Fruit fly (Drosophila melanogaster) whole organism: ENCODE data around the gene Mekk1.

Experiments
- CG8478 ChIP-seq: fragments of >200 bp; optimal IDR thresholded peaks from 2 replicates; lab custom pipeline; 2018; ENCODE audit warnings: inconsistent platforms
- Dll ChIP-seq: fragments of >200 bp; optimal IDR thresholded peaks from 2 replicates; lab custom pipeline; 2017
- EcR ChIP-seq, 2 experiments: fragments of >200 bp; optimal IDR thresholded peaks; 2 replicates each; lab custom pipeline; 2017; ENCODE audit warnings: missing biosample characterization in 2 of 2, missing genetic modification characterization in 2 of 2, missing genetic modification reagents in 2 of 2
- pan ChIP-seq: fragments of >200 bp; optimal IDR thresholded peaks from 2 replicates; lab custom pipeline; 2017
- usp ChIP-seq: fragments of >200 bp; optimal IDR thresholded peaks from 2 replicates; lab custom pipeline; 2017; ENCODE audit warnings: missing biosample characterization, missing genetic modification characterization, mixed read lengths

DNA sequence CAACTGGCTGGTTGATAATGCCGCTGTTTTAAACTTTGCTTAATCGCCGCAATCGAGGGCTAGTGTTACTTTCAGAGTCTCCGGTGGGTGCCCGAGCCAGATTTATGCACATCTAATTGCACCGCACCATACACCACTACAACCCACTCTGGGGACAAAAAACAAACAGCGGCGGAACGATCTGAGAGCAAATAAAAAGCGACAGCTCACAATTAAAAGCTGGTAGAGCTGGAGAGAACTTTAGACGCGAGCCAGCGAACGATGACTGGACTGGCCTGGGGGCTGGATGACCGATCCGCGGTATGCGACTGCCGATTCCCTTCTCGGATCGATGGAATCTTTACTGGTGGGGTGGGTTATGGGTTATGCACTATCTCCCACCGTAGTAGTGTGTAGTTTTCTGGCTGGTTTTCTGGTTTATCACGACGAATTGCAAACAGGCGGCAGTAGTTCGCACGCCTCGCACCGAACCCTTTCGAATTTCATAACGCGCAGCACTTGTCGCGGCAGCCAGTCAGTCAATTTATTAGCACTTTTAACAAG lies 3.9 kb downstream of the Mekk1 start:
- TF ChIP-seq Dll (lab: Kevin White, UChicago) (no peak), EcR (GFP tag; optimal IDR thresholded peaks at IDR 0.05; lab: Kevin White, UChicago) (no peak), usp (GFP tag; lab: Kevin White, UChicago) (no peak), CG8478 (no peak), pan (lab: Kevin White, UChicago) (no peak)
